Worm (Caenorhabditis elegans) whole organism, L4 larva: ENCODE data around the gene cyp-34A6.

Source experiments
- R02D3.7 ChIP-seq: fragments of 150-350 bp; sonication (generic microtip); optimal IDR thresholded peaks from 3 replicates; lab custom pipeline; 2014; ENCODE audit warnings: missing biosample characterization, missing genetic modification characterization
- Y48G9A.11 ChIP-seq: fragments of 200-800 bp; sonication (Bioruptor generic); IDR thresholded peaks from 2 replicates; pipeline ENCODE4 v1.3.6; 2022; ENCODE audit warnings: missing genetic modification reagents, missing genetic modification characterization, missing compliant biosample characterization
- ama-1 ChIP-seq: fragments of 150-350 bp; optimal IDR thresholded peaks from 2 replicates; lab custom pipeline; 2014; ENCODE audit warnings: inconsistent platforms, mixed read lengths
- fos-1 ChIP-seq: fragments of 150-350 bp; optimal IDR thresholded peaks from 2 replicates; lab custom pipeline; 2014; ENCODE audit warnings: missing biosample characterization, missing genetic modification characterization
- nhr-11 ChIP-seq: fragments of 150-350 bp; optimal IDR thresholded peaks from 2 replicates; lab custom pipeline; 2014; ENCODE audit warnings: missing biosample characterization, missing genetic modification characterization
- nhr-237 ChIP-seq: sonication (generic microtip); optimal IDR thresholded peaks from 2 replicates; lab custom pipeline; 2017; ENCODE audit warnings: missing biosample characterization, missing genetic modification characterization
- nhr-28 ChIP-seq: fragments of 150-350 bp; optimal IDR thresholded peaks from 2 replicates; lab custom pipeline; 2014; ENCODE audit warnings: missing biosample characterization, missing genetic modification characterization
- pqm-1 ChIP-seq: sonication (generic microtip); optimal IDR thresholded peaks from 2 replicates; lab custom pipeline; 2017; ENCODE audit warnings: missing biosample characterization, missing genetic modification characterization
- set-16 ChIP-seq: fragments of 200-800 bp; sonication (Bioruptor generic); IDR thresholded peaks from 2 replicates; pipeline ENCODE4 v1.3.6; 2022; ENCODE audit warnings: missing genetic modification reagents, missing genetic modification characterization, missing compliant biosample characterization
- snpc-4 ChIP-seq: fragments of 150-350 bp; optimal IDR thresholded peaks from 2 replicates; lab custom pipeline; 2014; ENCODE audit warnings: missing biosample characterization, missing genetic modification characterization
- unc-62 ChIP-seq, 3 experiments: fragments of 150-350 bp in 1 of 3; sonication (generic microtip); optimal IDR thresholded peaks in 2 of 3; peaks in 1 of 3; 1 replicate in 1 of 3; 2 replicates in 2 of 3; lab custom pipeline; 2014 to 2017; ENCODE audit warnings: missing biosample characterization in 3 of 3, missing genetic modification characterization in 3 of 3, missing genetic modification reagents in 3 of 3, missing genotype in 1 of 3
- vab-7 ChIP-seq: fragments of 200-800 bp; sonication (Bioruptor generic); IDR thresholded peaks from 2 replicates; pipeline ENCODE4 v1.3.6; 2022; ENCODE audit warnings: missing genetic modification reagents, missing genetic modification characterization, missing compliant biosample characterization

DNA sequence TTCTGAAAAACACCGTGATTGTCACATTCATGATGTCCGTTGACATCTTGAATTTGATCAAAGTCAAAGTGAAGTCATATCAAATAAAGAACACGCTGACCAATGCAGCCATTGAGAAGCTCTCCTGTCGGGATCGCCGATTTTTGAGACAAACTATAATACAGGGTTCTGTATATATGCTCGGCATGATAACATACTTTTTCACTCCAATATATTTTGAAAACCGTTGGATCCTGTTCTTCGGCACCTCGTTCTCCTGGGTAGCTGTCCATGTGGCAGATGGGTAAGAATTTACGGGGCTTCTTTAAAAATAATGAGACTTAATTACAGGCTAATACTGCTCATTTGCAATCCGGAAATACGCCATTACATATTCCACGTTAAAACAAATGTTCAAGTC lies 38.6 kb downstream of the cyp-34A6 start:
- TF ChIP-seq set-16 (GFP tag; lab: Robert Waterston, UW) (no peak), unc-62 (GFP tag; optimal IDR thresholded peaks at IDR 0.05 in 1 of 2; lab: Kevin White, UChicago) (peak in 1 of 2 experiments; percentile 97), unc-62 (tag; optimal IDR thresholded peaks at IDR 0.05; lab: Kevin White, UChicago) (no peak), pqm-1 (tag; lab: Kevin White, UChicago) (no peak), fos-1 (tag; lab: Kevin White, UChicago) (no peak), ama-1 (no peak), vab-7 (GFP tag; lab: Robert Waterston, UW) (no peak), R02D3.7 (no peak), nhr-11 (tag; lab: Kevin White, UChicago) (no peak), Y48G9A.11 (GFP tag; lab: Robert Waterston, UW) (no peak), nhr-28 (no peak), nhr-237 (no peak), snpc-4 (tag; lab: Kevin White, UChicago) (no peak)
